Worm (Caenorhabditis elegans): ENCODE results near the gene dim-1.

The dim-1 gene

DNA sequence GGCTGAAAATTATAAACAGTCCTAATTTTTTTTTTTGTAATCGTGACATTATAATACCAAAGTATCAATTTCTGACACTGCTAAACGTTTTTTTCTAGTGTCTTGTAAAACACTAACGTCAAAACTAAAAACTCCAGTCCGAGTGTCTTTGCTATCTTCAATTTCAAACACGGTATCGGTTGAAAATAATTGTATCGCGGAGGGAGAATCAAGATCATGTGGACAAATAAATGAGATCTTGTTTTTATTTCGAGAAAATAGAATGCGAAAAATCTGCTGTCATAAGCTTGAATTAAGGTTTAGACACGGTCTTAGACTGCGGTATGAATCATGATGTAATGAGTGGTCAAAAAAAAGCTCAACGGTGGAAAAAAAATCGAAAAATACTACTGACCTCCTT, 9.4 kb downstream of the dim-1 start:
- TF ChIP-seq nhr-237 (tag; optimal IDR thresholded peaks at IDR 0.05) (no peak), nhr-19 (GFP tag; conservative IDR thresholded peaks at IDR 0.05) (peak; percentile 35; the same call in 1 of the 2 replicates), efl-1 (optimal IDR thresholded peaks at IDR 0.05) (peak in 1 of 2 experiments; percentile 9), efl-1 (GFP tag; optimal IDR thresholded peaks at IDR 0.05 in 1 of 2) (no peak), hlh-4 (tag; optimal IDR thresholded peaks at IDR 0.05) (no peak), mep-1 (tag; optimal IDR thresholded peaks at IDR 0.05) (peak; percentile 50), xbp-1 (tag; optimal IDR thresholded peaks at IDR 0.05) (peak; percentile 38), nhr-20 (tag; optimal IDR thresholded peaks at IDR 0.05) (peak; percentile 45), pax-3 (tag; optimal IDR thresholded peaks at IDR 0.05) (no peak), lin-35 (GFP tag; optimal IDR thresholded peaks at IDR 0.05) (peak in 1 of 2 experiments; percentile 33), egl-27 (tag; optimal IDR thresholded peaks at IDR 0.05) (no peak), C16A3.4 (tag; optimal IDR thresholded peaks at IDR 0.05) (peak; percentile 40), lin-39 (tag; optimal IDR thresholded peaks at IDR 0.05) (peak; percentile 41), rnt-1 (tag; optimal IDR thresholded peaks at IDR 0.05) (peak; percentile 14), nhr-47 (tag; optimal IDR thresholded peaks at IDR 0.05) (peak; percentile 63), swsn-7 (tag; optimal IDR thresholded peaks at IDR 0.05) (peak; percentile 9), jun-1 (tag; optimal IDR thresholded peaks at IDR 0.05) (peak; percentile 55), lir-3 (tag; optimal IDR thresholded peaks at IDR 0.05; ENCODE audit: poor library complexity) (peak; percentile 12), nhr-71 (tag; optimal IDR thresholded peaks at IDR 0.05) (peak; percentile 50), snu-23 (GFP tag; optimal IDR thresholded peaks at IDR 0.05) (peak; percentile 68), ceh-82 (tag; optimal IDR thresholded peaks at IDR 0.05) (peak in 1 of 3 experiments; percentile 15), elt-3 (tag; optimal IDR thresholded peaks at IDR 0.05) (peak in 1 of 6 experiments; percentile 2), pqm-1 (tag; optimal IDR thresholded peaks at IDR 0.05) (no peak), sox-4 (tag; optimal IDR thresholded peaks at IDR 0.05) (peak; percentile 9), fos-1 (tag; optimal IDR thresholded peaks at IDR 0.05) (peak; percentile 7), dsc-1 (tag; optimal IDR thresholded peaks at IDR 0.05) (peak; percentile 65), nhr-90 (tag; optimal IDR thresholded peaks at IDR 0.05; ENCODE audit: poor library complexity) (peak; percentile 56), tbx-2 (tag; optimal IDR thresholded peaks at IDR 0.05) (no peak), unc-130 (tag; optimal IDR thresholded peaks at IDR 0.05) (no peak), lin-14 (GFP tag; optimal IDR thresholded peaks at IDR 0.05) (peak; percentile 26)

ce11 chrX:8045152-8045551, 12.9 kb downstream of the dim-1 start, which contains the start of gene C18A11.4:
Gene C18A11.4, plus strand, starts transcription at chrX:8045518.
- TF ChIP-seq isw-1 (GFP tag; IDR thresholded peaks at IDR 0.05) = no peak
- peak; percentile 85 for TF ChIP-seq blmp-1 (tag; optimal IDR thresholded peaks at IDR 0.05)

DNA sequence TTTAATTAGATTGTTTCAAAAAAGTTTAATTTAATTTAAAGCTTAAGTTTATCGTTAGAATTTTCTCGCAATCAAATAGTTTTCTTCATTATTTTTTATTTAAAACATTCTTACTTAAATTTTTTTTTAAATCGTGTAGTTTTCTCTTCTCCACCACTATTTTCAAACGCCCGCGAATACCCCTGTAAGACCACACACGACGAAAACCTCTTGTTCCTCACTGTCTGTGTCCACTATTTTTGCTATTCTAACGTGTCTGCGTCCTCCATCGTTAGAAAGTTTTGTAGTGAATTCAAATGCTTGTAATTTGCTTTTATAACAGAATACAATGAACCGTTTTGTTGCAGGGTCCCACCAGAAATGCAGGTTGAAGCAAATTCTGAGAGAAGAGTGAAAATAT, 17.1 kb downstream of the dim-1 start, which contains the start of gene xol-1:
TSS of gene xol-1 (plus strand) at position 347 of the 400 bp plus-strand sequence.
- peak; percentile 12 for TF ChIP-seq rnt-1 (tag; optimal IDR thresholded peaks at IDR 0.05)
- no peak for TF ChIP-seq nhr-12 (tag; optimal IDR thresholded peaks at IDR 0.05)
- peak; percentile 0 for TF ChIP-seq skn-1 (tag; optimal IDR thresholded peaks at IDR 0.05)
- TF ChIP-seq sup-37 (GFP tag; optimal IDR thresholded peaks at IDR 0.05) = no peak
- no peak for TF ChIP-seq ceh-63 (GFP tag; optimal IDR thresholded peaks at IDR 0.05)
- no peak for TF ChIP-seq unc-130 (tag; optimal IDR thresholded peaks at IDR 0.05)
- TF ChIP-seq F16B12.6 (tag; optimal IDR thresholded peaks at IDR 0.05) = no peak
- TF ChIP-seq aha-1 (tag; optimal IDR thresholded peaks at IDR 0.05) = no peak
- peak; percentile 23 for TF ChIP-seq snu-23 (GFP tag; optimal IDR thresholded peaks at IDR 0.05)
- TF ChIP-seq nhr-20 (tag; optimal IDR thresholded peaks at IDR 0.05) = no peak
- TF ChIP-seq ceh-8 (GFP tag; optimal IDR thresholded peaks at IDR 0.05) = no peak
- no peak for TF ChIP-seq lin-13 (GFP tag; optimal IDR thresholded peaks at IDR 0.05)
- no peak for TF ChIP-seq dsc-1 (tag; optimal IDR thresholded peaks at IDR 0.05)
- no peak for TF ChIP-seq zip-4 (GFP tag; optimal IDR thresholded peaks at IDR 0.05)
- TF ChIP-seq efl-1 (optimal IDR thresholded peaks at IDR 0.05) = no peak
- peak in 1 of 2 experiments; percentile 37 for TF ChIP-seq efl-1 (GFP tag; optimal IDR thresholded peaks at IDR 0.05 in 1 of 2)
- no peak for TF ChIP-seq C34B4.2 (tag; optimal IDR thresholded peaks at IDR 0.05)
- no peak for TF ChIP-seq swsn-7 (tag; optimal IDR thresholded peaks at IDR 0.05)
- no peak for TF ChIP-seq ceh-88 (GFP tag; IDR thresholded peaks at IDR 0.05)
- no peak for TF ChIP-seq nhr-19 (GFP tag; conservative IDR thresholded peaks at IDR 0.05)
- no peak for TF ChIP-seq vab-15 (tag; optimal IDR thresholded peaks at IDR 0.05)
- no peak for TF ChIP-seq pag-3 (tag; optimal IDR thresholded peaks at IDR 0.05; ENCODE audit: borderline replicate concordance, insufficient read depth)
- no peak for TF ChIP-seq nhr-11 (tag; optimal IDR thresholded peaks at IDR 0.05)
- TF ChIP-seq nhr-28 (tag; optimal IDR thresholded peaks at IDR 0.05) = no peak
- no peak for TF ChIP-seq fkh-10 (GFP tag; optimal IDR thresholded peaks at IDR 0.05)
- TF ChIP-seq lin-35 (GFP tag; optimal IDR thresholded peaks at IDR 0.05) = peak in 1 of 2 experiments; percentile 30
- peak; percentile 30 for TF ChIP-seq blmp-1 (tag; optimal IDR thresholded peaks at IDR 0.05)

Measured in whole organism, L1 larva.